Fruit fly (Drosophila melanogaster): ENCODE results near the gene CG31517.

DNA sequence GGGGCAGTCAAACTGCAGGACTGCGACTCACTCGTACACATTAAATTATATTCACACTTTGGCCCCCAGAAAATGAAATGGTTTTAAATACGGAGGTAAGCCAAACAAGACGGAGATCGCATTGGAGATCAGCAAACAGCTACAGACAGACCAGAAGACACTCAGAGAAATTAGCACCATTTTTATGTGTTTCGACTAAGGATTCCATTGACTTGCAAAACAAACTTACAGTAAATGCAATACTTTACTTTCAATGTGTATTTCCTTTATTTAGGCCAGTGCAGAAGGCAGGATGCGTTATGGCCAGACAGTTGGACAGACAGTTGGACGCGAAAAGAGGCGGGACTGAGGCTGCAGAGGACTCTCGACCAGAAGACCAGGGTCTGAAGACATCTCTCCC lies 7.0 kb downstream of the CG31517 start:
- TF ChIP-seq NC2β (GFP tag; optimal IDR thresholded peaks at IDR 0.05) (no peak), Fer1 (GFP tag; optimal IDR thresholded peaks at IDR 0.05) (no peak)

Measured in whole organism, embryonic.